Fruit fly (Drosophila melanogaster) whole organism, pupa: ENCODE data around the gene EloA.
A peak's percentile ranks its signal among the peaks of the same experiment; 100 is the strongest.

ENCODE experiments used
- CG10348 ChIP-seq: fragments of 200-800 bp; sonication (Bioruptor generic); IDR thresholded peaks from 2 replicates; pipeline ENCODE4 v1.3.6; 2022; ENCODE audit warnings: missing biosample characterization, missing genetic modification characterization
- CG12605 ChIP-seq: fragments of 200-800 bp; sonication (Bioruptor generic); IDR thresholded peaks from 2 replicates; pipeline ENCODE4 v1.3.6; 2022; ENCODE audit warnings: missing biosample characterization, missing genetic modification characterization
- CG13204 ChIP-seq: fragments of 200-800 bp; sonication (Bioruptor generic); optimal IDR thresholded peaks from 2 replicates; lab custom pipeline; 2018; ENCODE audit warnings: missing biosample characterization, mild to moderate bottlenecking, missing genetic modification characterization, moderate library complexity
- CG14655 ChIP-seq: fragments of 200-800 bp; sonication (Bioruptor generic); optimal IDR thresholded peaks from 3 replicates; lab custom pipeline; 2017; ENCODE audit warnings: mild to moderate bottlenecking, missing biosample characterization, missing genetic modification reagents, missing genetic modification characterization
- CG15710 ChIP-seq: fragments of 200-800 bp; sonication (Bioruptor generic); optimal IDR thresholded peaks from 2 replicates; lab custom pipeline; 2018; ENCODE audit warnings: missing biosample characterization, mild to moderate bottlenecking, missing genetic modification characterization, moderate library complexity
- CG17806 ChIP-seq: fragments of 200-800 bp; sonication (Bioruptor generic); optimal IDR thresholded peaks from 2 replicates; lab custom pipeline; 2018; ENCODE audit warnings: missing biosample characterization, mild to moderate bottlenecking, missing genetic modification characterization, moderate library complexity
- CG32121 ChIP-seq: fragments of 200-800 bp; sonication (Bioruptor generic); IDR thresholded peaks from 2 replicates; pipeline ENCODE4 v1.3.6; 2022; ENCODE audit warnings: missing biosample characterization, missing genetic modification characterization
- CG34367 ChIP-seq: fragments of 200-800 bp; sonication (Bioruptor generic); optimal IDR thresholded peaks from 2 replicates; lab custom pipeline; 2018; ENCODE audit warnings: missing biosample characterization, mild to moderate bottlenecking, missing genetic modification characterization
- CG4496 ChIP-seq: fragments of 200-800 bp; sonication (Bioruptor generic); IDR thresholded peaks from 3 replicates; pipeline ENCODE4 v1.3.6; 2022; ENCODE audit warnings: missing biosample characterization, missing genetic modification characterization
- CG8159 ChIP-seq: fragments of 200-800 bp; sonication (Bioruptor generic); optimal IDR thresholded peaks from 3 replicates; lab custom pipeline; 2018; ENCODE audit warnings: missing biosample characterization, mild to moderate bottlenecking, missing genetic modification characterization, moderate library complexity
- CG8301 ChIP-seq: fragments of 200-800 bp; sonication (Bioruptor generic); optimal IDR thresholded peaks from 2 replicates; lab custom pipeline; 2018; ENCODE audit warnings: missing biosample characterization, mild to moderate bottlenecking, missing genetic modification characterization
- CG9948 ChIP-seq: fragments of 200-800 bp; sonication (Bioruptor generic); optimal IDR thresholded peaks from 2 replicates; lab custom pipeline; 2018; ENCODE audit warnings: missing biosample characterization, mild to moderate bottlenecking, missing genetic modification characterization, moderate library complexity
- D1 ChIP-seq: fragments of 200-800 bp; sonication (Bioruptor generic); optimal IDR thresholded peaks from 2 replicates; lab custom pipeline; 2018; ENCODE audit warnings: missing biosample characterization, mild to moderate bottlenecking, missing genetic modification characterization, moderate library complexity
- EcR ChIP-seq: fragments of 200-800 bp; sonication (Bioruptor generic); optimal IDR thresholded peaks from 3 replicates; lab custom pipeline; 2019; ENCODE audit warnings: missing biosample characterization, missing genetic modification characterization, mild to moderate bottlenecking, moderate library complexity, missing genetic modification reagents
- Ets98B ChIP-seq: fragments of 200-800 bp; sonication (Bioruptor generic); IDR thresholded peaks from 2 replicates; pipeline ENCODE4 v1.3.6; 2022; ENCODE audit warnings: missing biosample characterization, missing genetic modification characterization
- Pif1A ChIP-seq: fragments of 200-800 bp; sonication (Bioruptor generic); optimal IDR thresholded peaks from 3 replicates; lab custom pipeline; 2016; ENCODE audit warnings: missing biosample characterization, missing genetic modification characterization
- Pif1B ChIP-seq: fragments of 200-800 bp; sonication (Bioruptor generic); optimal IDR thresholded peaks from 3 replicates; lab custom pipeline; 2016; ENCODE audit warnings: missing biosample characterization, missing genetic modification characterization
- Snoo ChIP-seq: fragments of 200-800 bp; sonication (Bioruptor generic); optimal IDR thresholded peaks from 3 replicates; lab custom pipeline; 2017; ENCODE audit warnings: missing biosample characterization, mild to moderate bottlenecking, missing genetic modification characterization, inconsistent platforms
- fd96Ca ChIP-seq: fragments of 200-800 bp; sonication (Bioruptor generic); IDR thresholded peaks from 3 replicates; pipeline ENCODE4 v1.3.6; 2022; ENCODE audit warnings: missing biosample characterization, missing genetic modification characterization
- gl ChIP-seq: fragments of 200-800 bp; sonication (Bioruptor generic); optimal IDR thresholded peaks from 2 replicates; lab custom pipeline; 2018; ENCODE audit warnings: missing biosample characterization, mild to moderate bottlenecking, missing genetic modification characterization
- rn ChIP-seq: fragments of 200-800 bp; sonication (Bioruptor generic); IDR thresholded peaks from 2 replicates; pipeline ENCODE4 v1.3.6; 2022; ENCODE audit warnings: missing biosample characterization, missing genetic modification characterization

Gene EloA

dm6 chr3R:23221680-23222148 lies 29.6 kb upstream of the EloA start:
- TF ChIP-seq Pif1B (GFP tag; lab: Kevin White, UChicago) (no peak), rn (GFP tag; lab: Robert Waterston, UW) (no peak), CG34367 (tag; lab: Kevin White, UChicago) (no peak), CG13204 (GFP tag; lab: Kevin White, UChicago) (peak; percentile 3), D1 (no peak), CG17806 (tag; lab: Kevin White, UChicago) (peak; percentile 7), gl (tag; lab: Kevin White, UChicago) (peak; percentile 47), CG15710 (tag; lab: Kevin White, UChicago) (peak; percentile 7), CG12605 (GFP tag; lab: Robert Waterston, UW) (no peak), Ets98B (GFP tag; lab: Robert Waterston, UW) (no peak; the same call in 1 of the 2 replicates), Pif1A (GFP tag; lab: Kevin White, UChicago) (no peak), Snoo (tag; lab: Kevin White, UChicago) (peak; percentile 38), CG8301 (tag; lab: Kevin White, UChicago) (no peak), CG32121 (no peak), CG10348 (GFP tag; lab: Robert Waterston, UW) (no peak), EcR (GFP tag; lab: Kevin White, UChicago) (peak; percentile 32), CG8159 (no peak), CG9948 (no peak), CG4496 (GFP tag; lab: Robert Waterston, UW) (peak; percentile 53; the same call in 2 of the 3 replicates)
- TF ChIP-seq, all 21 proteins: peak for 7

- no peak for TF ChIP-seq CG9948
- TF ChIP-seq D1: no peak
- TF ChIP-seq CG4496 (GFP tag; lab: Robert Waterston, UW): no peak
- no peak for TF ChIP-seq gl (tag; lab: Kevin White, UChicago)
- no peak for TF ChIP-seq rn (GFP tag; lab: Robert Waterston, UW)
- no peak for TF ChIP-seq CG13204 (GFP tag; lab: Kevin White, UChicago)
- TF ChIP-seq Pif1B (GFP tag; lab: Kevin White, UChicago): no peak
- no peak for TF ChIP-seq CG8159
- no peak for TF ChIP-seq EcR (GFP tag; lab: Kevin White, UChicago)
These were observed 28.1 kb upstream of the EloA start for dm6 chr3R:23223151-23223810.

dm6 chr3R:23225266-23225665 lies 26.1 kb upstream of the EloA start:
- TF ChIP-seq CG15710 (tag; lab: Kevin White, UChicago) (no peak), Pif1A (GFP tag; lab: Kevin White, UChicago) (no peak), Snoo (tag; lab: Kevin White, UChicago) (no peak), CG34367 (tag; lab: Kevin White, UChicago) (peak; percentile 10), CG9948 (no peak), Pif1B (GFP tag; lab: Kevin White, UChicago) (no peak), rn (GFP tag; lab: Robert Waterston, UW) (no peak), CG8301 (tag; lab: Kevin White, UChicago) (no peak), EcR (GFP tag; lab: Kevin White, UChicago) (no peak)

dm6 chr3R:23226521-23227039 lies 24.8 kb upstream of the EloA start, which contains the start of gene cnc:
cnc (minus strand) TSS chr3R:23226711.
- TF ChIP-seq CG14655 (GFP tag; lab: Kevin White, UChicago) (no peak), Ets98B (GFP tag; lab: Robert Waterston, UW) (peak; percentile 67; the same call in 1 of the 2 replicates), Pif1B (GFP tag; lab: Kevin White, UChicago) (peak; percentile 30), EcR (GFP tag; lab: Kevin White, UChicago) (peak; percentile 84), Pif1A (GFP tag; lab: Kevin White, UChicago) (peak; percentile 8), CG32121 (0 out of 2 replicates have a peak, but pooled peaks have one; percentile 37), CG13204 (GFP tag; lab: Kevin White, UChicago) (peak; percentile 87), CG4496 (GFP tag; lab: Robert Waterston, UW) (peak; percentile 69), CG8159 (no peak)

- TF ChIP-seq CG10348 (GFP tag; lab: Robert Waterston, UW) (no peak), CG32121 (no peak), CG9948 (no peak), Snoo (tag; lab: Kevin White, UChicago) (no peak), D1 (no peak), CG17806 (tag; lab: Kevin White, UChicago) (no peak), EcR (GFP tag; lab: Kevin White, UChicago) (no peak), Pif1B (GFP tag; lab: Kevin White, UChicago) (no peak), CG13204 (GFP tag; lab: Kevin White, UChicago) (no peak), CG34367 (tag; lab: Kevin White, UChicago) (no peak), CG12605 (GFP tag; lab: Robert Waterston, UW) (no peak), CG8301 (tag; lab: Kevin White, UChicago) (no peak), CG14655 (GFP tag; lab: Kevin White, UChicago) (no peak), CG8159 (no peak), Ets98B (GFP tag; lab: Robert Waterston, UW) (no peak), CG15710 (tag; lab: Kevin White, UChicago) (no peak), CG4496 (GFP tag; lab: Robert Waterston, UW) (no peak), fd96Ca (GFP tag; lab: Robert Waterston, UW) (no peak)
These were observed 22.6 kb upstream of the EloA start for dm6 chr3R:23228605-23229264.
